Worm (Caenorhabditis elegans): ENCODE data around the gene srh-192.

srh-192 gene

DNA sequence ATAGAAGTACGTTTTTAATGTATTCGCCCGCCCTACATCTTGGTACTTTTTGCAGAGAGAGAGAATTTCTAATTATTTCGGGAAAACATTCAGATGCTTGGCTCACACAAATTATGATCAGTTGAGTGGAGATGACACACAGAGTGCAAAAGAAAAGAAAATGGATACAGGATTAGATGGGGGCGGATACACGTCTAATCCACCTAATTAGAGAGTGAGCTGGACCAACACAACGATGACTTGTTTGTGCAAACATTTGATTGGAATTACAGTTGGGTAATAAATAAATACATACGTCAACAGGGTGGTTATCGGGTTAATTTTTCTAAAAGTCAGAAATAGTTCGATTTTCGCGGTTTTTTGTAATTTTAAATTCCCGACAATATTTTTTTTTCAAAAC lies 44.2 kb upstream of the srh-192 start:
- no peak for TF ChIP-seq jun-1 (tag; optimal IDR thresholded peaks at IDR 0.05)
- TF ChIP-seq pha-4 (tag; optimal IDR thresholded peaks at IDR 0.05) = no peak
- TF ChIP-seq unc-62 (GFP tag; optimal IDR thresholded peaks at IDR 0.05) = no peak
- no peak for TF ChIP-seq lsy-12 (tag; optimal IDR thresholded peaks at IDR 0.05)
- no peak for TF ChIP-seq nhr-43 (tag; optimal IDR thresholded peaks at IDR 0.05; ENCODE audit: poor library complexity, severe bottlenecking)
- TF ChIP-seq elt-1 (tag; optimal IDR thresholded peaks at IDR 0.05) = no peak
- TF ChIP-seq ceh-9 (tag; optimal IDR thresholded peaks at IDR 0.05) = no peak
- no peak for TF ChIP-seq hmg-11 (tag; optimal IDR thresholded peaks at IDR 0.05)
- TF ChIP-seq skn-1 (tag; optimal IDR thresholded peaks at IDR 0.05) = no peak
- no peak for TF ChIP-seq nhr-25 (tag; optimal IDR thresholded peaks at IDR 0.05)
- no peak for TF ChIP-seq mml-1 (tag; optimal IDR thresholded peaks at IDR 0.05)
- TF ChIP-seq mdl-1 (tag; optimal IDR thresholded peaks at IDR 0.05) = no peak

DNA sequence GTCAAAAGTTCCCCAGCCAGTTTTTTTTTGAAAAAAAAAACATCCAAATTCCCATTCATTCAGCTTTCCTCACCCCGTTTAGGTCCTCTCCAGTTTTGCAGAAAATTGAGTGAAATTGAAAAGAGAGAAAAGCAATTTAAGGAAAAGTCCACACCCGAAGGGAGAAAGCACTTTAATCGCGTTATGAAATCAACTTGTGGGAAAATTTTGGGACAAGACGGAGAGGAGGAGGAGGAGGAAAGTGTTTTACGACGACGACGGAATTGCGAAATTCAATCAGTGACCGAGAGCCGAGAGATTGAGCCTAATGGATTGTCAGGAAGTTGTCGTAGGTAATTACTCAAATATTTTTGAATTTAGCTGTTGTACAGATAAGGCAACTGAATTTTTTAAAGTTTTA lies 42.4 kb upstream of the srh-192 start:
- no peak for TF ChIP-seq mml-1 (tag; optimal IDR thresholded peaks at IDR 0.05)

DNA sequence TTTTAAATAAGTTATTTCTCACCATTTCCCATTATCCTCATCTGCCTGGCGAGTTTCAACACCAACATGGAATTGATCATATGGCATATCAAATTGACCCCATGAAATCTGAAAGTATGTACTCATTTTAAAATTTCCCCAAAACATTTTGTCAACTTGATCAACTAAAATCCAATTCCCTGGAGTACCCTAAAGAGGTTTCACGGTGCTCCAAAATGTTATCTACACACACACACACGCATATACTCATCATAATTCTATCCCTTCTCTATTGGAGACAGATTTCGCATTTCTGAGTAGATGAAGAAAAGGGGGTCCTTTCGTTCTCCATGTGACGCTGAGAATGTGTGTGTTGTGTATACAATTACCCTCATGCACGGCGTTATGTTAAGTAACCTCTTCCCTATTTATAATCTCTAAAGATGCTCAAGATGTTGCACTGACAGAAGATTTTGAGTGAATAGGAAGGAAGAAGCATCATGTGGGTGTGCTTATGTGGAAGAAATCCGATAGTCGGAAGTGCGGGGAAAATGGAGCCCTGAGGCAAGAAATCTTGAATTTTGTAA lies 41.2 kb upstream of the srh-192 start:
- TF ChIP-seq tbx-2 (tag; optimal IDR thresholded peaks at IDR 0.05) (no peak), daf-12 (tag; optimal IDR thresholded peaks at IDR 0.05) (no peak), hmg-11 (tag; optimal IDR thresholded peaks at IDR 0.05) (no peak), unc-39 (tag; optimal IDR thresholded peaks at IDR 0.05) (no peak), zag-1 (tag; optimal IDR thresholded peaks at IDR 0.05) (no peak), jun-1 (tag; optimal IDR thresholded peaks at IDR 0.05) (no peak), fkh-2 (tag; optimal IDR thresholded peaks at IDR 0.05) (no peak), nhr-28 (tag; optimal IDR thresholded peaks at IDR 0.05) (no peak), fos-1 (tag; optimal IDR thresholded peaks at IDR 0.05) (no peak), egl-27 (tag; optimal IDR thresholded peaks at IDR 0.05) (no peak), ceh-28 (tag; optimal IDR thresholded peaks at IDR 0.05) (no peak)

DNA sequence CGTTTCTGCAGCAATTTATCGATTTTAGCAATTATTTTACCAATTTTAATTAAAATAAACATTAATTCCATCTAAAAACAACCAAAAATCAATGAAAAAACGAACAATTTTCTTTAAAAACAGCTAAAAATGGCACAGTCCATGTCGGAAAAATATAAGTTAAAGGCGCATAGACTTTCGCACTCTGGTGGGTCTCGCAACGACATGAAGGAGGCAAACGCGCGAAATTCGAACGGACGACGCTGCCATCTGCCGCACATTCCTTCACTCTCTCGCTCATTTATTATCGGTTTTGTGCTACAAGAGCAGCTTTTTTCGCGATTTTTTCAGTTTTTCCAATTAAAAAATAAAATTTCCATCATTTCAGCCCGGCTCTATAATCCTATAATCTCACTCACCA lies 31.8 kb upstream of the srh-192 start, which contains the start of gene mcm-7:
Gene mcm-7 (plus strand): TSS at position 368 of the 400 bp plus-strand sequence.
- TF ChIP-seq mdl-1 (tag; optimal IDR thresholded peaks at IDR 0.05) (no peak), lin-15B (tag; optimal IDR thresholded peaks at IDR 0.05) (peak; percentile 75), pqm-1 (tag; optimal IDR thresholded peaks at IDR 0.05) (peak; percentile 21), nhr-76 (tag; optimal IDR thresholded peaks at IDR 0.05) (no peak), ceh-28 (tag; optimal IDR thresholded peaks at IDR 0.05) (no peak), nhr-23 (tag; optimal IDR thresholded peaks at IDR 0.05) (peak; percentile 42), nfya-1 (tag; optimal IDR thresholded peaks at IDR 0.05; ENCODE audit: insufficient read depth) (peak; percentile 78), lin-39 (tag; optimal IDR thresholded peaks at IDR 0.05) (peak; percentile 27), fkh-2 (tag; optimal IDR thresholded peaks at IDR 0.05) (no peak), nhr-25 (tag; optimal IDR thresholded peaks at IDR 0.05) (peak; percentile 68), hmg-11 (tag; optimal IDR thresholded peaks at IDR 0.05) (peak; percentile 74), lsy-12 (tag; optimal IDR thresholded peaks at IDR 0.05) (no peak), elt-2 (tag; optimal IDR thresholded peaks at IDR 0.05) (peak; percentile 35), ama-1 (optimal IDR thresholded peaks at IDR 0.05) (peak; percentile 32), snpc-4 (tag; optimal IDR thresholded peaks at IDR 0.05) (peak; percentile 1), R02D3.7 (tag; optimal IDR thresholded peaks at IDR 0.05) (no peak), ztf-11 (tag; optimal IDR thresholded peaks at IDR 0.05) (no peak), skn-1 (tag; optimal IDR thresholded peaks at IDR 0.05) (no peak)

DNA sequence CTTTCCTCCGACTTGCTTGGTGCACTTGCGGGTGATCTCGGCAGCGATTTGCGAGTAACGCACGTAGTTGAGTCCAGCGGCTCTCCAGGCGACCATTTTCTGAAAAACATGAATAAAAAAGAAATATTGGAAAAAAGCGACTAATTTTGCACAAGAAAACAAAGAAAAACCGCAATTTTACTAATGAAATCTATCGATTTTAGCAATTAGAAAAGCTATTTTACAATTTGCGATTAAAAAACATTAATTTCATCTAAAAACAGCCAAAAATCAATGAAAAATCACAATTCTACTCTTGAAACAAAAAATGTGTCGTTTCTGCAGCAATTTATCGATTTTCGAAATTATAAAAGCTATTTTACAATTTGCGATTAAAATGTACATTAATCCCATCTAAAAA lies 31.4 kb upstream of the srh-192 start, which contains the start of gene hpo-18:
Gene hpo-18 (minus strand): TSS at position 101 of the 400 bp plus-strand sequence.
- TF ChIP-seq daf-12 (tag; optimal IDR thresholded peaks at IDR 0.05) (no peak), mdl-1 (tag; optimal IDR thresholded peaks at IDR 0.05) (no peak), nhr-25 (tag; optimal IDR thresholded peaks at IDR 0.05) (no peak)

DNA sequence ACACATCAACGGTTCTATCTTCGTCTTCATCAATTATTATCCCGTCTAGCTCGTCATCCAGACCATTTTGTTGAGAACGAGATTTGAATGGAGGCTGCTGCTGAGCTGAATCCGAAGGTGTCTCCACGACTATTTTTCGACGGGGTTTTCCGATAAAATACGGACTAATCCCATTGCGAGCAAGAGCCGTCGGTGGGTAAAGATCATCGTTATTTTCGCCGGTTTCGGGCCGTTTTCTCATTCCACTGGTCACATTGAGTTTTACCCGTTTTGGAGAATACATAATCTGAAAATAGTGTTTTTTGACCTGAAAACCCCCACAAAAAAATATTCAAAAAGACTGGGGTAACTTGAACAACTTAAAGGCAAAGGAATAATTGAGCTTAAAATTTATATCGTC lies 30.8 kb upstream of the srh-192 start, which contains the start of gene figl-1:
Gene figl-1 (minus strand): TSS at position 286 of the 400 bp plus-strand sequence.
- TF ChIP-seq nhr-43 (tag; optimal IDR thresholded peaks at IDR 0.05; ENCODE audit: poor library complexity, severe bottlenecking) (peak; percentile 19), jun-1 (tag; optimal IDR thresholded peaks at IDR 0.05) (no peak)

All from whole organism, L3 larva.